Worm (Caenorhabditis elegans) whole organism, L2 larva: Measurements from ENCODE around the gene pad-2.

Experiments used
- C34F6.9 ChIP-seq: fragments of 150-350 bp; optimal IDR thresholded peaks from 2 replicates; lab custom pipeline; 2014; ENCODE audit warnings: missing biosample characterization, missing genetic modification characterization
- F13H6.1 ChIP-seq: sonication (generic microtip); optimal IDR thresholded peaks from 2 replicates; lab custom pipeline; 2016; ENCODE audit warnings: missing genetic modification characterization, missing compliant biosample characterization
- Y55F3AM.14 ChIP-seq: fragments of 200-800 bp; sonication (Bioruptor generic); optimal IDR thresholded peaks from 2 replicates; lab custom pipeline; 2018; ENCODE audit warnings: mild to moderate bottlenecking, missing genetic modification characterization, missing compliant biosample characterization
- ZK546.5 ChIP-seq: sonication (generic microtip); optimal IDR thresholded peaks from 2 replicates; lab custom pipeline; 2017; ENCODE audit warnings: missing biosample characterization, missing genetic modification characterization
- alr-1 ChIP-seq: fragments of 150-350 bp; optimal IDR thresholded peaks from 2 replicates; lab custom pipeline; 2014; ENCODE audit warnings: missing biosample characterization, missing genetic modification characterization
- aly-2 ChIP-seq: fragments of 150-350 bp; optimal IDR thresholded peaks from 2 replicates; lab custom pipeline; 2014; ENCODE audit warnings: missing biosample characterization, missing genetic modification characterization
- ama-1 ChIP-seq: fragments of 150-350 bp; optimal IDR thresholded peaks from 2 replicates; lab custom pipeline; 2018; ENCODE audit warnings: inconsistent platforms
- blmp-1 ChIP-seq: sonication (generic microtip); optimal IDR thresholded peaks from 2 replicates; lab custom pipeline; 2017; ENCODE audit warnings: missing genetic modification characterization, mild to moderate bottlenecking, missing compliant biosample characterization, antibody characterized with exemption, moderate library complexity; ENCODE audit not compliant: insufficient read depth
- ceh-82 ChIP-seq: fragments of 150-350 bp; optimal IDR thresholded peaks from 2 replicates; lab custom pipeline; 2014; ENCODE audit warnings: missing biosample characterization, missing genetic modification characterization
- crh-2 ChIP-seq: sonication (generic microtip); optimal IDR thresholded peaks from 2 replicates; lab custom pipeline; 2017; ENCODE audit warnings: missing biosample characterization, missing genetic modification characterization
- dmd-4 ChIP-seq: sonication (generic microtip); optimal IDR thresholded peaks from 2 replicates; lab custom pipeline; 2017; ENCODE audit warnings: missing biosample characterization, missing genetic modification characterization
- egl-27 ChIP-seq: sonication (generic microtip); optimal IDR thresholded peaks from 3 replicates; lab custom pipeline; 2017; ENCODE audit warnings: missing biosample characterization, missing genetic modification reagents, missing genetic modification characterization
- elt-1 ChIP-seq: fragments of 150-350 bp; optimal IDR thresholded peaks from 2 replicates; lab custom pipeline; 2014; ENCODE audit warnings: missing biosample characterization, missing genetic modification characterization
- fos-1 ChIP-seq: fragments of 150-350 bp; optimal IDR thresholded peaks from 2 replicates; lab custom pipeline; 2014; ENCODE audit warnings: missing biosample characterization, missing genetic modification characterization
- lin-11 ChIP-seq: fragments of 150-350 bp; sonication (generic microtip); optimal IDR thresholded peaks from 2 replicates; lab custom pipeline; 2014; ENCODE audit warnings: missing biosample characterization, missing genetic modification characterization, inconsistent platforms, mixed read lengths
- lin-13 ChIP-seq: fragments of 150-350 bp; optimal IDR thresholded peaks from 2 replicates; lab custom pipeline; 2014; ENCODE audit warnings: missing biosample characterization, missing genetic modification reagents, missing genetic modification characterization
- lsy-2 ChIP-seq, 2 experiments: fragments of 150-350 bp in 1 of 2; sonication (generic microtip) in 1 of 2; optimal IDR thresholded peaks; 2 replicates each; lab custom pipeline; 2014 to 2017; ENCODE audit warnings: missing biosample characterization in 2 of 2, missing genetic modification characterization in 2 of 2
- mab-5 ChIP-seq: fragments of 150-350 bp; optimal IDR thresholded peaks from 2 replicates; lab custom pipeline; 2014; ENCODE audit warnings: missing biosample characterization, missing genetic modification characterization
- mdl-1 ChIP-seq, 2 experiments: fragments of 150-350 bp in 1 of 2; sonication (generic microtip) in 1 of 2; optimal IDR thresholded peaks; 2 replicates each; lab custom pipeline; 2017; ENCODE audit warnings: missing biosample characterization in 2 of 2, missing genetic modification characterization in 2 of 2
- nhr-11 ChIP-seq: fragments of 150-350 bp; optimal IDR thresholded peaks from 2 replicates; lab custom pipeline; 2014; ENCODE audit warnings: missing biosample characterization, missing genetic modification characterization
- nhr-129 ChIP-seq: fragments of 150-350 bp; optimal IDR thresholded peaks from 2 replicates; lab custom pipeline; 2014; ENCODE audit warnings: missing biosample characterization, missing genetic modification characterization
- nhr-21 ChIP-seq: fragments of 150-350 bp; optimal IDR thresholded peaks from 2 replicates; lab custom pipeline; 2014; ENCODE audit warnings: missing biosample characterization, missing genetic modification characterization
- nhr-237 ChIP-seq: fragments of 150-350 bp; optimal IDR thresholded peaks from 2 replicates; lab custom pipeline; 2014; ENCODE audit warnings: missing biosample characterization, missing genetic modification characterization
- nhr-25 ChIP-seq: fragments of 150-350 bp; sonication (generic microtip); optimal IDR thresholded peaks from 3 replicates; lab custom pipeline; 2014; ENCODE audit warnings: missing biosample characterization, missing genetic modification characterization
- nhr-6 ChIP-seq: fragments of 150-350 bp; optimal IDR thresholded peaks from 2 replicates; lab custom pipeline; 2014; ENCODE audit warnings: missing biosample characterization, missing genetic modification characterization
- nhr-77 ChIP-seq: fragments of 150-350 bp; optimal IDR thresholded peaks from 2 replicates; lab custom pipeline; 2014; ENCODE audit warnings: missing biosample characterization, missing genetic modification characterization
- sem-4 ChIP-seq: fragments of 150-350 bp; optimal IDR thresholded peaks from 2 replicates; lab custom pipeline; 2014; ENCODE audit warnings: missing biosample characterization, missing genetic modification reagents, missing genetic modification characterization
- sma-3 ChIP-seq: sonication (generic microtip); optimal IDR thresholded peaks from 2 replicates; lab custom pipeline; 2016; ENCODE audit warnings: missing genetic modification reagents, missing genetic modification characterization, missing compliant biosample characterization
- sma-9 ChIP-seq, 2 experiments: fragments of 150-350 bp in 1 of 2; sonication (generic microtip) in 1 of 2; optimal IDR thresholded peaks; 2 replicates each; lab custom pipeline; 2014 to 2016; ENCODE audit warnings: missing genetic modification characterization in 2 of 2, mild to moderate bottlenecking in 1 of 2, missing biosample characterization in 1 of 2, missing compliant biosample characterization in 1 of 2, missing genetic modification reagents in 1 of 2, moderate library complexity in 1 of 2
- snpc-4 ChIP-seq: fragments of 150-350 bp; optimal IDR thresholded peaks from 2 replicates; lab custom pipeline; 2014; ENCODE audit warnings: missing biosample characterization, missing genetic modification characterization
- unc-55 ChIP-seq: fragments of 150-350 bp; sonication (generic microtip); optimal IDR thresholded peaks from 3 replicates; lab custom pipeline; 2014; ENCODE audit warnings: missing biosample characterization, missing genetic modification reagents, missing genetic modification characterization
- unc-62 ChIP-seq: fragments of 150-350 bp; optimal IDR thresholded peaks from 2 replicates; lab custom pipeline; 2014; ENCODE audit warnings: missing biosample characterization, missing genetic modification reagents, missing genetic modification characterization
- zag-1 ChIP-seq: fragments of 150-350 bp; optimal IDR thresholded peaks from 2 replicates; lab custom pipeline; 2014; ENCODE audit warnings: missing biosample characterization, missing genetic modification characterization
- ztf-1 ChIP-seq: fragments of 200-800 bp; sonication (Bioruptor generic); conservative IDR thresholded peaks from 2 replicates; pipeline ENCODE4 v1.3.6; 2022; ENCODE audit warnings: missing genetic modification characterization, missing compliant biosample characterization
- ztf-11 ChIP-seq: sonication (generic microtip); optimal IDR thresholded peaks from 2 replicates; lab custom pipeline; 2017; ENCODE audit warnings: missing biosample characterization, missing genetic modification characterization
- ztf-4 ChIP-seq: fragments of 150-350 bp; optimal IDR thresholded peaks from 2 replicates; lab custom pipeline; 2014; ENCODE audit warnings: missing biosample characterization, missing genetic modification characterization

pad-2 gene

DNA sequence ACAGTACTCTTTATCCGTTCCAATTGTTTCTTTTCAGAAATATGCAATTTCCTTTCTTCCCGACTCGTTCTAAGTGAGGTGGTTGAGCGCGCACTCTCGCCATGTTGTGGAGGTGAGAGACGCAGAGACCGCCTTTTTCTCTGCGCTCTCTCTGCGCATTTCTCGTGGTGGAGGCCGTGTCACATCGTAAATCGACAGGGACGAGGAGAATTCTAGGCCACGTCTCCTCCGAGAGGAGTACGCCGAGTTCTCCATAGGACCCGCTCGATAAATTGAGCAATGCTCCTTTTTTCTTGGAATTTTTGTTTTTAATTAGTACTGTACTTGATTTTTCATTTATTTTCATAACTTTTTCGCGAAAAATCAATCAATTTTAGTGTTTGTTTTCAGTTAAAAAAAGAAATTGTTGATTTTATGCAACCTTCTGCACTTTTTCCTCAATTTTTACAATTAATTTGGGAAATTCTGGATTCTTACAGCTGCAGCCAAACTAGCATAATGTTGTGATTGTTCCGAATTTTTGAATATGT lies 8.1 kb upstream of the pad-2 start, which contains the start of gene cnk-1 (continued):
- TF ChIP-seq lin-13 (GFP tag; lab: Kevin White, UChicago) (peak; percentile 57), lsy-2 (tag; optimal IDR thresholded peaks at IDR 0.05; lab: Kevin White, UChicago) (peak; percentile 63 to 84)

DNA sequence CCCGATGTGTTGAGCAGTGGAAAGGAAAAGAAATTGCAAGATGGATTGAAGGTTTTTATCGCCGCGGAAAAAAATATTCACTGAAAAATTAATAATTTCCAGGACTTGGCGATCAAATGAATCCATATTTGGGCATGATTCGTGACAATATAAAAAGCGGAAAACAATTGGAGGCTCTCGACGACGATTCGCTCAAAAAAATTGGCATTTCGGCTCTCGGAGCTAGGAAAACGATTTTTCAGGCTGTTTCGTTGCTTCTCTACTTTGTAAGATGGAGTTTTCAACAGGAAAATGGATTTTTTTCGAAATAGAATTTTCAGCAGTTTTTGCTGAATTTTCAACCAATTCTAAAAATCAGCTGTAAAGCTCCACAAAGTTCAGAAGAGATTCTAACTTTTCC lies 7.1 kb upstream of the pad-2 start:
- TF ChIP-seq zag-1 (tag; lab: Kevin White, UChicago), result no peak
- no peak for TF ChIP-seq egl-27 (tag; lab: Kevin White, UChicago)
- TF ChIP-seq ztf-1 (GFP tag; lab: Robert Waterston, UW), result no peak
- no peak for TF ChIP-seq nhr-21 (tag; lab: Kevin White, UChicago)
- no peak for TF ChIP-seq nhr-129 (tag; lab: Kevin White, UChicago)
- TF ChIP-seq elt-1 (tag; lab: Kevin White, UChicago), result no peak
- TF ChIP-seq lin-11 (tag; lab: Kevin White, UChicago), result no peak
- TF ChIP-seq lin-13 (GFP tag; lab: Kevin White, UChicago), result no peak
- TF ChIP-seq mab-5 (tag; lab: Kevin White, UChicago), result no peak
- no peak for TF ChIP-seq ztf-11 (tag; lab: Kevin White, UChicago)
- no peak for TF ChIP-seq alr-1 (tag; lab: Kevin White, UChicago)
- no peak for TF ChIP-seq F13H6.1 (tag; lab: Kevin White, UChicago)
- TF ChIP-seq snpc-4 (tag; lab: Kevin White, UChicago), result no peak
- TF ChIP-seq aly-2 (tag; lab: Kevin White, UChicago), result no peak

DNA sequence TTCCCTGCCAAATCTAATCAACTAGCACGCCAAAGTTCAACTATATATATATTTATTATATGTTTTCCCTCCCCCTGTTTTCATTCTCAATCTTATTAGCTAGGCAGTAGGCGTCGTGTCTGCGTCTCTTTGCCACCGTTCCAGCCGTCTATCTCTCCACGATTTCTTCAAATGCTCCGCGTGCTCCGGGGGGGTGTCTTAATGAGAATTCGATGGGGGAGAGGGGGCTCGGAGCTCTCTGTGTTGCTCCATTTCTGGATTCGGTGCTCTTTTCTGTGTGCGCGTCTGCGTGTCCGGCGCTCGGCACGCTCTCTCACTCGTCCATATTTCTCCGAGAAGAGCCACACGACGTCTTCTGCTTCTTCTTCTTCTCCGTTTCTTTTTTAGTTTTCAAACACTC lies 5.3 kb downstream of the pad-2 start:
- TF ChIP-seq ceh-82 (tag; lab: Kevin White, UChicago) (peak; percentile 22), ztf-4 (peak; percentile 15), ztf-11 (tag; lab: Kevin White, UChicago) (no peak), nhr-6 (tag; lab: Kevin White, UChicago) (peak; percentile 33), unc-55 (GFP tag; lab: Kevin White, UChicago) (peak; percentile 75), sem-4 (tag; lab: Kevin White, UChicago) (peak; percentile 56), crh-2 (tag; lab: Kevin White, UChicago) (peak; percentile 57), lin-13 (GFP tag; lab: Kevin White, UChicago) (peak; percentile 73), nhr-21 (tag; lab: Kevin White, UChicago) (no peak), egl-27 (tag; lab: Kevin White, UChicago) (peak; percentile 72), F13H6.1 (tag; lab: Kevin White, UChicago) (peak; percentile 69), alr-1 (tag; lab: Kevin White, UChicago) (no peak), C34F6.9 (tag; lab: Kevin White, UChicago) (peak; percentile 77), unc-62 (GFP tag; lab: Kevin White, UChicago) (no peak), zag-1 (tag; lab: Kevin White, UChicago) (peak; percentile 90), Y55F3AM.14 (GFP tag; lab: Kevin White, UChicago) (peak; percentile 54), sma-9 (GFP tag; optimal IDR thresholded peaks at IDR 0.05; lab: Kevin White, UChicago) (peak; percentile 48), sma-9 (tag; optimal IDR thresholded peaks at IDR 0.05; lab: Kevin White, UChicago) (no peak), nhr-129 (tag; lab: Kevin White, UChicago) (peak; percentile 17), mdl-1 (tag; optimal IDR thresholded peaks at IDR 0.05; lab: Kevin White, UChicago) (peak; percentile 61 to 92), ztf-1 (GFP tag; lab: Robert Waterston, UW) (no peak), lin-11 (tag; lab: Kevin White, UChicago) (peak; percentile 65), lsy-2 (tag; optimal IDR thresholded peaks at IDR 0.05; lab: Kevin White, UChicago) (peak in 1 of 2 experiments; percentile 71), mab-5 (tag; lab: Kevin White, UChicago) (peak; percentile 66)
- TF ChIP-seq, all 48 proteins: peak for 18

DNA sequence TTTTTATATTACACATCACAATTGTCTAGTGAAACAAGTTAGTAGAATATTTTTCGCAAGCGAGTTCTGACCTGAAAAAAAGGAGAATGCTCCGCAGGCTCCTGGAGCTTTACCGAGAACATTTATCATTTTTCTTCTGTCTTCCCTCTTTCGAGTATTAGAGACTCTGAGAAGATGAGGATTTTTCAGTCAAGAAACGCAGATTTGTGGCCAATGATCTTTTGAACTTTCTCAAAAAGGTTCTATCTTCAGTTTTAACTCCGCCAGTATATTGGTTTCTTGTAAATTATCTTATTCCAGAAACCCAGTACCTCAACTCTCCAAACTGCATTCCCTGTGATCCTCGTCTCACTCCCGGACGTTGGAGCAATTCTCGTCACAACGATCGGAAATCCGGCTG lies 6.7 kb downstream of the pad-2 start, which contains the start of gene K10G9.2:
Gene K10G9.2 (plus strand): TSS at position 301 of the 400 bp plus-strand sequence.
- TF ChIP-seq ztf-4 (no peak), nhr-25 (no peak), Y55F3AM.14 (GFP tag; lab: Kevin White, UChicago) (no peak), alr-1 (tag; lab: Kevin White, UChicago) (no peak)

DNA sequence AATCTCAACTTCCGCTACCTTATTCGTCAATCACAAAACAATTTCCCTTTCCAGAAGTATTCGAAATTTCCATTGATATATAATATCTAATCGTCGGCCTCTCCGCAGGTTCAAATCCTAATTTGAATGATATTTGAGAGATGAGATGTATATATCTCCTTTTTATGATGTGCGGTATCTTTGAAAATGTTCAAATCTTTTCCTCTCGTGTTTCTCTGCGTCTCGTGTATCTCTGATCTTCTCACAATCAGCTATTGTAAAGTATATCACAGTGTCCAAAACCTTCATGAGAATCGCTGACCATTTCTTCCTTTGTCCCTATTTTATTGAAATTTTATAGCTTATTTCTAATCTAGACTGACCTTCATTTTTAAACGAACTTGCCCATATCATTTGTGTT lies 10.9 kb downstream of the pad-2 start:
- TF ChIP-seq alr-1 (tag; lab: Kevin White, UChicago), result no peak
- TF ChIP-seq sma-9 (GFP tag; optimal IDR thresholded peaks at IDR 0.05; lab: Kevin White, UChicago), result peak; percentile 9
- TF ChIP-seq sma-9 (tag; optimal IDR thresholded peaks at IDR 0.05; lab: Kevin White, UChicago), result no peak

DNA sequence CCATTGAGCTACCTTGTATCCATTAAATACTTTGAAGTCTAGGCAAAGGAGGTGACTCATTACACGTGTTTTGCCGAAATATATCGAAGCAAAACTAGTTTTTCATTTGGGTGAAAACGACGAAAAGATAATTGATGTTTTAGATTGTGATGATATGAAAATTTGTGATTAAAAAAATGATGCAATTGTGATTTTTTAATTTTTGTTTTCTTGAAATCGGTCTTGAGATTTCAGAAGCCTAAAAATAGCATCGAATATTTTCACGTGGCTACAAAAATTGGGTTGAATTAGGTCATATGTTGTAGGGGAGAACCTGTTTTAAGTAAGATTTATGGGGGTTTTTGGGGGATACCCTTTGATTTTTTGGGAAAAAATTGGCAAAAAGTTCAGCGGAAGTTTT lies 11.6 kb downstream of the pad-2 start:
- peak; percentile 48 for TF ChIP-seq sma-9 (GFP tag; optimal IDR thresholded peaks at IDR 0.05; lab: Kevin White, UChicago)
- TF ChIP-seq sma-9 (tag; optimal IDR thresholded peaks at IDR 0.05; lab: Kevin White, UChicago), result no peak
- TF ChIP-seq dmd-4 (tag; lab: Kevin White, UChicago), result no peak
- no peak for TF ChIP-seq egl-27 (tag; lab: Kevin White, UChicago)
- TF ChIP-seq ztf-11 (tag; lab: Kevin White, UChicago), result no peak
- peak in 1 of 2 experiments; percentile 5 for TF ChIP-seq lsy-2 (tag; optimal IDR thresholded peaks at IDR 0.05; lab: Kevin White, UChicago)
- no peak for TF ChIP-seq alr-1 (tag; lab: Kevin White, UChicago)
- peak; percentile 77 for TF ChIP-seq nhr-129 (tag; lab: Kevin White, UChicago)
- TF ChIP-seq ama-1 (lab: Kevin White, UChicago), result no peak
- no peak for TF ChIP-seq lin-11 (tag; lab: Kevin White, UChicago)
- peak; percentile 63 for TF ChIP-seq fos-1 (tag; lab: Kevin White, UChicago)
- TF ChIP-seq crh-2 (tag; lab: Kevin White, UChicago), result peak; percentile 22
- no peak for TF ChIP-seq elt-1 (tag; lab: Kevin White, UChicago)
- TF ChIP-seq nhr-11 (tag; lab: Kevin White, UChicago), result no peak
- TF ChIP-seq C34F6.9 (tag; lab: Kevin White, UChicago), result no peak
- no peak for TF ChIP-seq ceh-82 (tag; lab: Kevin White, UChicago)
- no peak for TF ChIP-seq ZK546.5
- TF ChIP-seq aly-2 (tag; lab: Kevin White, UChicago), result no peak
- no peak for TF ChIP-seq lin-13 (GFP tag; lab: Kevin White, UChicago)
- TF ChIP-seq blmp-1, result peak; percentile 19
- TF ChIP-seq nhr-77 (tag; lab: Kevin White, UChicago), result no peak
- peak; percentile 25 for TF ChIP-seq sma-3 (GFP tag; lab: Kevin White, UChicago)
- TF ChIP-seq nhr-237 (tag; lab: Kevin White, UChicago), result no peak
